Fruit fly (Drosophila melanogaster): ENCODE data around the gene CG3407.
A peak's percentile ranks its signal among the peaks of the same experiment; 100 is the strongest.

CG3407 gene

dm6 chr2L:3772937-3773623 is 40.1 kb downstream of the CG3407 start (continued):
- TF ChIP-seq pfk (GFP tag; optimal IDR thresholded peaks at IDR 0.05) (no peak), Oli (tag; optimal IDR thresholded peaks at IDR 0.05) (peak; percentile 56), insv (GFP tag; optimal IDR thresholded peaks at IDR 0.05) (no peak), Rx (GFP tag; IDR thresholded peaks at IDR 0.05) (no peak), Scr (GFP tag; IDR thresholded peaks at IDR 0.05; ENCODE audit: partially characterized antibody) (no peak), ftz-f1 (GFP tag; optimal IDR thresholded peaks at IDR 0.05) (no peak), Fer3 (tag; optimal IDR thresholded peaks at IDR 0.05) (peak; percentile 36), cg (GFP tag; optimal IDR thresholded peaks at IDR 0.05) (peak; percentile 44), nom (GFP tag; optimal IDR thresholded peaks at IDR 0.05) (peak; percentile 56), Bdp1 (GFP tag; optimal IDR thresholded peaks at IDR 0.05) (no peak), Mes4 (GFP tag; optimal IDR thresholded peaks at IDR 0.05) (no peak), CrebB (tag; optimal IDR thresholded peaks at IDR 0.05) (no peak), HLHmδ (GFP tag; optimal IDR thresholded peaks at IDR 0.05) (peak; percentile 13), HmgD (GFP tag; optimal IDR thresholded peaks at IDR 0.05) (no peak), Trl (optimal IDR thresholded peaks at IDR 0.05) (peak; percentile 49 to 51), Trl (GFP tag; optimal IDR thresholded peaks at IDR 0.05) (no peak), CG18764 (GFP tag; optimal IDR thresholded peaks at IDR 0.05) (peak; percentile 14), tio (GFP tag; optimal IDR thresholded peaks at IDR 0.05) (peak; percentile 55), CG2116 (GFP tag; optimal IDR thresholded peaks at IDR 0.05) (peak; percentile 2), HLH54F (GFP tag; optimal IDR thresholded peaks at IDR 0.05) (no peak), CG18476 (GFP tag; optimal IDR thresholded peaks at IDR 0.05) (peak; percentile 40), CG7963 (GFP tag; IDR thresholded peaks at IDR 0.05; ENCODE audit: partially characterized antibody) (no peak), Side (GFP tag; optimal IDR thresholded peaks at IDR 0.05) (no peak), her (GFP tag; optimal IDR thresholded peaks at IDR 0.05) (no peak), ems (GFP tag; optimal IDR thresholded peaks at IDR 0.05) (no peak), sob (GFP tag; IDR thresholded peaks at IDR 0.05) (no peak), dimm (GFP tag; IDR thresholded peaks at IDR 0.05) (no peak), ac (GFP tag; optimal IDR thresholded peaks at IDR 0.05) (no peak), exex (tag; optimal IDR thresholded peaks at IDR 0.05) (no peak), CG1792 (GFP tag; optimal IDR thresholded peaks at IDR 0.05) (no peak), Gug (GFP tag; IDR thresholded peaks at IDR 0.05) (no peak), CG15269 (tag; optimal IDR thresholded peaks at IDR 0.05) (peak; percentile 66), CG30020 (tag; optimal IDR thresholded peaks at IDR 0.05) (peak; percentile 7), CG30403 (GFP tag; optimal IDR thresholded peaks at IDR 0.05) (peak; percentile 63), Gsc (GFP tag; IDR thresholded peaks at IDR 0.05) (no peak), lmd (GFP tag; IDR thresholded peaks at IDR 0.05) (peak; percentile 48), CG7556 (GFP tag; optimal IDR thresholded peaks at IDR 0.05) (peak; percentile 87), gsb (GFP tag; IDR thresholded peaks at IDR 0.05) (no peak), CG12236 (GFP tag; optimal IDR thresholded peaks at IDR 0.05) (no peak), pnt (GFP tag; optimal IDR thresholded peaks at IDR 0.05) (no peak), Antp (GFP tag; optimal IDR thresholded peaks at IDR 0.05) (no peak), CG18619 (GFP tag; optimal IDR thresholded peaks at IDR 0.05) (peak; percentile 33), CG7271 (tag; optimal IDR thresholded peaks at IDR 0.05) (no peak), tna (GFP tag; IDR thresholded peaks at IDR 0.05; ENCODE audit: partially characterized antibody) (no peak), tx (GFP tag; optimal IDR thresholded peaks at IDR 0.05) (no peak), CG11723 (GFP tag; optimal IDR thresholded peaks at IDR 0.05) (peak; percentile 51), CG14965 (GFP tag; optimal IDR thresholded peaks at IDR 0.05; ENCODE audit: borderline replicate concordance) (no peak), CG1603 (tag; optimal IDR thresholded peaks at IDR 0.05) (no peak), CG32767 (GFP tag; IDR thresholded peaks at IDR 0.05) (peak; percentile 18), abd-A (tag; optimal IDR thresholded peaks at IDR 0.05) (peak; percentile 35), CG10565 (GFP tag; optimal IDR thresholded peaks at IDR 0.05) (no peak)

Measured in whole organism, embryonic.